Worm (Caenorhabditis elegans) whole organism, midembryonic: Measurements from ENCODE around the gene str-176.

Experiments used
- T22C8.4 ChIP-seq: fragments of 200-800 bp; sonication (Bioruptor generic); IDR thresholded peaks from 2 replicates; pipeline ENCODE4 v1.3.6; 2022; ENCODE audit warnings: missing genetic modification characterization, missing compliant biosample characterization
- cog-1 ChIP-seq: sonication (generic microtip); optimal IDR thresholded peaks from 2 replicates; lab custom pipeline; 2016; ENCODE audit warnings: missing genetic modification characterization, missing compliant biosample characterization
- flt-1 ChIP-seq: fragments of 200-800 bp; sonication (Bioruptor generic); IDR thresholded peaks from 2 replicates; pipeline ENCODE4 v1.3.6; 2022; ENCODE audit warnings: missing genetic modification characterization, missing compliant biosample characterization
- med-1 ChIP-seq: sonication (generic microtip); optimal IDR thresholded peaks from 2 replicates; lab custom pipeline; 2017; ENCODE audit warnings: missing genetic modification characterization, mild to moderate bottlenecking, missing compliant biosample characterization, antibody characterized with exemption, missing genetic modification reagents; ENCODE audit not compliant: insufficient read depth
- ref-1 ChIP-seq: fragments of 200-800 bp; sonication (Bioruptor generic); conservative IDR thresholded peaks from 2 replicates; pipeline ENCODE4 v1.3.6; 2022; ENCODE audit warnings: missing genetic modification reagents, missing genetic modification characterization, missing compliant biosample characterization
- tab-1 ChIP-seq: fragments of 200-800 bp; sonication (Bioruptor generic); IDR thresholded peaks from 2 replicates; pipeline ENCODE4 v1.3.6; 2022; ENCODE audit warnings: missing genetic modification characterization, missing compliant biosample characterization
- ztf-23 ChIP-seq: fragments of 200-800 bp; sonication (Bioruptor generic); IDR thresholded peaks from 2 replicates; pipeline ENCODE4 v1.3.6; 2022; ENCODE audit warnings: missing genetic modification reagents, missing genetic modification characterization, missing compliant biosample characterization
- ztf-29 ChIP-seq: fragments of 200-800 bp; sonication (Bioruptor generic); IDR thresholded peaks from 2 replicates; pipeline ENCODE4 v1.3.6; 2022; ENCODE audit warnings: missing genetic modification reagents, missing genetic modification characterization, missing compliant biosample characterization

ce11 chrIV:8460208-8460607 lies 3.4 kb downstream of the str-176 start, which contains the start of gene ant-1.4:
- TF ChIP-seq T22C8.4, result no peak
- no peak for TF ChIP-seq med-1 (GFP tag; lab: Kevin White, UChicago)
- TF ChIP-seq flt-1 (GFP tag; lab: Robert Waterston, UW), result no peak
- no peak for TF ChIP-seq ztf-23 (GFP tag; lab: Robert Waterston, UW)
- no peak for TF ChIP-seq cog-1
- TF ChIP-seq tab-1 (GFP tag; lab: Robert Waterston, UW), result no peak
- TF ChIP-seq ref-1 (GFP tag; lab: Robert Waterston, UW), result no peak
- no peak for TF ChIP-seq ztf-29
